Fruit fly (Drosophila melanogaster): ENCODE measurements around the gene CG46397.

- TF ChIP-seq Pif1B (GFP tag; optimal IDR thresholded peaks at IDR 0.05) (no peak), rn (GFP tag; IDR thresholded peaks at IDR 0.05) (no peak), Snoo (tag; optimal IDR thresholded peaks at IDR 0.05) (no peak), CG34367 (tag; optimal IDR thresholded peaks at IDR 0.05) (no peak), EcR (GFP tag; optimal IDR thresholded peaks at IDR 0.05) (no peak), fd96Ca (GFP tag; IDR thresholded peaks at IDR 0.05) (no peak)
Observed at dm6 chr2L:8974506-8974905, 27.4 kb downstream of the CG46397 start.

Data from whole organism, pupa.